Worm (Caenorhabditis elegans) whole organism, L3 larva: ENCODE results near the gene scl-5.

Experiments used
- R02D3.7 ChIP-seq: fragments of 150-350 bp; optimal IDR thresholded peaks from 2 replicates; lab custom pipeline; 2014; ENCODE audit warnings: missing biosample characterization, missing genetic modification characterization
- ZK546.5 ChIP-seq: sonication (generic microtip); optimal IDR thresholded peaks from 2 replicates; lab custom pipeline; 2017; ENCODE audit warnings: missing biosample characterization, missing genetic modification characterization
- aly-2 ChIP-seq: fragments of 150-350 bp; optimal IDR thresholded peaks from 2 replicates; lab custom pipeline; 2014; ENCODE audit warnings: missing biosample characterization, missing genetic modification characterization
- ceh-16 ChIP-seq: sonication (generic microtip); optimal IDR thresholded peaks from 2 replicates; lab custom pipeline; 2017; ENCODE audit warnings: missing biosample characterization, missing genetic modification characterization
- ceh-28 ChIP-seq: fragments of 150-350 bp; optimal IDR thresholded peaks from 2 replicates; lab custom pipeline; 2014; ENCODE audit warnings: missing biosample characterization, missing genetic modification reagents, missing genetic modification characterization
- ceh-82 ChIP-seq: fragments of 150-350 bp; optimal IDR thresholded peaks from 2 replicates; lab custom pipeline; 2014; ENCODE audit warnings: missing biosample characterization, missing genetic modification characterization
- ceh-9 ChIP-seq: sonication (generic microtip); optimal IDR thresholded peaks from 2 replicates; lab custom pipeline; 2018; ENCODE audit warnings: missing biosample characterization, missing genetic modification characterization
- egl-27 ChIP-seq: sonication (generic microtip); optimal IDR thresholded peaks from 4 replicates; lab custom pipeline; 2017; ENCODE audit warnings: missing biosample characterization, missing genetic modification reagents, missing genetic modification characterization
- elt-2 ChIP-seq: sonication (generic microtip); optimal IDR thresholded peaks from 2 replicates; lab custom pipeline; 2016; ENCODE audit warnings: missing genetic modification reagents, mild to moderate bottlenecking, missing genetic modification characterization, missing compliant biosample characterization
- elt-3 ChIP-seq, 3 experiments: fragments of 150-350 bp in 1 of 3; sonication (generic microtip) in 2 of 3; optimal IDR thresholded peaks; 2 replicates in 2 of 3; 4 replicates in 1 of 3; lab custom pipeline; 2014 to 2017; ENCODE audit warnings: missing biosample characterization in 3 of 3, missing genetic modification characterization in 3 of 3
- fkh-2 ChIP-seq: fragments of 150-350 bp; optimal IDR thresholded peaks from 2 replicates; lab custom pipeline; 2014; ENCODE audit warnings: missing biosample characterization, missing genetic modification reagents, missing genetic modification characterization
- hmg-11 ChIP-seq: sonication (generic microtip); optimal IDR thresholded peaks from 2 replicates; lab custom pipeline; 2016; ENCODE audit warnings: missing genetic modification characterization, missing compliant biosample characterization
- jun-1 ChIP-seq: fragments of 150-350 bp; optimal IDR thresholded peaks from 2 replicates; lab custom pipeline; 2014; ENCODE audit warnings: missing biosample characterization, missing genetic modification reagents, missing genetic modification characterization
- lin-15B ChIP-seq: fragments of 150-350 bp; optimal IDR thresholded peaks from 2 replicates; lab custom pipeline; 2014; ENCODE audit warnings: missing biosample characterization, missing genetic modification characterization
- lin-39 ChIP-seq: fragments of 150-350 bp; optimal IDR thresholded peaks from 2 replicates; lab custom pipeline; 2018; ENCODE audit warnings: missing biosample characterization, missing genetic modification reagents, missing genetic modification characterization
- mml-1 ChIP-seq: fragments of 150-350 bp; sonication (generic microtip); optimal IDR thresholded peaks from 3 replicates; lab custom pipeline; 2014; ENCODE audit warnings: missing biosample characterization, missing genetic modification characterization
- nfya-1 ChIP-seq: sonication (generic microtip); optimal IDR thresholded peaks from 2 replicates; lab custom pipeline; 2017; ENCODE audit warnings: missing genetic modification characterization, mild to moderate bottlenecking, missing compliant biosample characterization, antibody characterized with exemption, moderate library complexity; ENCODE audit not compliant: insufficient read depth
- nhr-11 ChIP-seq: fragments of 150-350 bp; optimal IDR thresholded peaks from 2 replicates; lab custom pipeline; 2014; ENCODE audit warnings: missing biosample characterization, missing genetic modification characterization
- nhr-12 ChIP-seq: fragments of 150-350 bp; optimal IDR thresholded peaks from 2 replicates; lab custom pipeline; 2014; ENCODE audit warnings: missing biosample characterization, missing genetic modification characterization
- nhr-23 ChIP-seq: fragments of 150-350 bp; optimal IDR thresholded peaks from 2 replicates; lab custom pipeline; 2014; ENCODE audit warnings: missing biosample characterization, missing genetic modification reagents, missing genetic modification characterization
- nhr-237 ChIP-seq: fragments of 150-350 bp; optimal IDR thresholded peaks from 2 replicates; lab custom pipeline; 2014; ENCODE audit warnings: missing biosample characterization, missing genetic modification characterization
- nhr-28 ChIP-seq: fragments of 150-350 bp; optimal IDR thresholded peaks from 2 replicates; lab custom pipeline; 2014; ENCODE audit warnings: missing biosample characterization, missing genetic modification characterization
- nhr-43 ChIP-seq: sonication (generic microtip); optimal IDR thresholded peaks from 2 replicates; lab custom pipeline; 2016; ENCODE audit warnings: mild to moderate bottlenecking, missing genetic modification characterization, missing compliant biosample characterization; ENCODE audit not compliant: poor library complexity, severe bottlenecking
- nhr-67 ChIP-seq: fragments of 150-350 bp; optimal IDR thresholded peaks from 2 replicates; lab custom pipeline; 2014; ENCODE audit warnings: missing biosample characterization, missing genetic modification characterization
- nhr-76 ChIP-seq: fragments of 150-350 bp; sonication (generic microtip); optimal IDR thresholded peaks from 5 replicates; lab custom pipeline; 2014; ENCODE audit warnings: missing biosample characterization, missing genetic modification characterization
- nhr-77 ChIP-seq: fragments of 150-350 bp; optimal IDR thresholded peaks from 2 replicates; lab custom pipeline; 2014; ENCODE audit warnings: missing biosample characterization, missing genetic modification characterization
- pha-4 ChIP-seq: fragments of 150-350 bp; optimal IDR thresholded peaks from 2 replicates; lab custom pipeline; 2014; ENCODE audit warnings: missing biosample characterization, missing genetic modification reagents, missing genetic modification characterization
- pqm-1 ChIP-seq: fragments of 150-350 bp; optimal IDR thresholded peaks from 2 replicates; lab custom pipeline; 2017; ENCODE audit warnings: missing biosample characterization, missing genetic modification characterization, inconsistent platforms
- skn-1 ChIP-seq: fragments of 150-350 bp; optimal IDR thresholded peaks from 2 replicates; lab custom pipeline; 2014; ENCODE audit warnings: missing biosample characterization, missing genetic modification characterization
- snpc-4 ChIP-seq: fragments of 150-350 bp; optimal IDR thresholded peaks from 2 replicates; lab custom pipeline; 2014; ENCODE audit warnings: missing biosample characterization, missing genetic modification characterization
- tbx-2 ChIP-seq: sonication (generic microtip); optimal IDR thresholded peaks from 2 replicates; lab custom pipeline; 2016; ENCODE audit warnings: mild to moderate bottlenecking, missing genetic modification characterization, missing compliant biosample characterization
- unc-39 ChIP-seq: sonication (generic microtip); optimal IDR thresholded peaks from 4 replicates; lab custom pipeline; 2017; ENCODE audit warnings: missing biosample characterization, missing genetic modification characterization
- zag-1 ChIP-seq: fragments of 150-350 bp; optimal IDR thresholded peaks from 2 replicates; lab custom pipeline; 2014; ENCODE audit warnings: missing biosample characterization, missing genetic modification characterization
- ztf-4 ChIP-seq: fragments of 150-350 bp; optimal IDR thresholded peaks from 2 replicates; lab custom pipeline; 2014; ENCODE audit warnings: missing biosample characterization, missing genetic modification characterization

scl-5 gene

DNA sequence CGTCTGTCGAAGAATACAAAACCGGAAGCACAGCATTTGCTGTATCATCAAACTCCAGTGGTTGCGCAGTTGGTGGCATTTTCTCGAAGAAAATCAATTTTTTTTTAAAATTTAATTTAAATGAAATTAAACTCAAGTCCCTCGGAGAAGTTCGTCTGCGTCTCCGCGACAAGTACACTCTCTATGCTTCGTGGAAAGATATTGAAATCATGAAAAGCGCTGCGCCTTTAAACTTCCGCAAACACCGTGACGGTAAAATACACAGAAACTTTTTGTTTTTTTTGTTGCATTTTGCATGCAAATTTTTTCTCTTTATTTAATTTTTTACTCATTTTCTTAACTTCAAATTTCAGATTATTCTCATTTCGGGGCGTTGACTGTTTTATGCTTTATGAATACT is 34.8 kb downstream of the scl-5 start, which contains the start of the genes dli-1, tin-9.2 and exos-4.1 (continued):
- TF ChIP-seq nhr-67 (tag; lab: Kevin White, UChicago): no peak
- TF ChIP-seq lin-39: no peak
- no peak for TF ChIP-seq ceh-16
- TF ChIP-seq fkh-2: no peak
- TF ChIP-seq nhr-77 (tag; lab: Kevin White, UChicago): no peak
- TF ChIP-seq R02D3.7 (tag; lab: Kevin White, UChicago): peak; percentile 58
- no peak for TF ChIP-seq aly-2 (tag; lab: Kevin White, UChicago)
- no peak for TF ChIP-seq nhr-11 (tag; lab: Kevin White, UChicago)
- peak; percentile 69 for TF ChIP-seq pha-4 (tag; lab: Kevin White, UChicago)
- TF ChIP-seq mml-1 (tag; lab: Kevin White, UChicago): no peak
- peak; percentile 31 for TF ChIP-seq snpc-4 (tag; lab: Kevin White, UChicago)
- TF ChIP-seq pqm-1 (tag; lab: Kevin White, UChicago): peak; percentile 14
- no peak for TF ChIP-seq nhr-237 (tag; lab: Kevin White, UChicago)
- TF ChIP-seq ceh-9 (tag; lab: Kevin White, UChicago): no peak
- TF ChIP-seq zag-1 (tag; lab: Kevin White, UChicago): no peak
- TF ChIP-seq ZK546.5 (tag; lab: Kevin White, UChicago): no peak
- TF ChIP-seq, all 47 proteins: peak for 14

DNA sequence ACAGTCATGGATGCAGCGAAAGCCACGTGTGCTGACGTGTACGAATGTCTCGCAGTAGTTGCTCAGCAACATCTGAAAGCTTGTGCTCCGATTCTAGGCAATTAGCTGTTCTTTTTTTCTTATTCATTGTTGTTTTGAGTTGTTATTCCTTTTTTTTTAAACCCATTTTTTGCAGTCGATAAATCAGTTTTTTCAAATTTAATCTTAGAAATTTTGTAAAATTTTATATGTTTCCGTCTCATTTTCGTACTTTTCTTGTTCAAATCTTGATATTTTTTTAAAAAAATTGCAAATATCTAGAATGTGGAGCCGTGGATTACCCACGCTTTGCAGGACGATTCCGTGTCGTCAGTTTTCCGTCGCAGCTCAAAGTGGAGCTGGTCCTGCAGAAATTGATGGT is 36.6 kb downstream of the scl-5 start, which contains the start of gene fask-1:
fask-1 (plus strand) TSS at position 301 of the 400 bp plus-strand sequence.
- TF ChIP-seq nhr-67 (tag; lab: Kevin White, UChicago): no peak
- no peak for TF ChIP-seq elt-3 (tag; optimal IDR thresholded peaks at IDR 0.05; lab: Kevin White, UChicago)
- no peak for TF ChIP-seq ztf-4
- no peak for TF ChIP-seq unc-39 (tag; lab: Kevin White, UChicago)
- TF ChIP-seq nhr-237 (tag; lab: Kevin White, UChicago): no peak
- TF ChIP-seq ceh-16: no peak
- no peak for TF ChIP-seq nhr-23 (tag; lab: Kevin White, UChicago)
- no peak for TF ChIP-seq ceh-82
- no peak for TF ChIP-seq jun-1
- no peak for TF ChIP-seq nhr-28 (tag; lab: Kevin White, UChicago)
- TF ChIP-seq tbx-2 (tag; lab: Kevin White, UChicago): no peak
- TF ChIP-seq snpc-4 (tag; lab: Kevin White, UChicago): no peak

DNA sequence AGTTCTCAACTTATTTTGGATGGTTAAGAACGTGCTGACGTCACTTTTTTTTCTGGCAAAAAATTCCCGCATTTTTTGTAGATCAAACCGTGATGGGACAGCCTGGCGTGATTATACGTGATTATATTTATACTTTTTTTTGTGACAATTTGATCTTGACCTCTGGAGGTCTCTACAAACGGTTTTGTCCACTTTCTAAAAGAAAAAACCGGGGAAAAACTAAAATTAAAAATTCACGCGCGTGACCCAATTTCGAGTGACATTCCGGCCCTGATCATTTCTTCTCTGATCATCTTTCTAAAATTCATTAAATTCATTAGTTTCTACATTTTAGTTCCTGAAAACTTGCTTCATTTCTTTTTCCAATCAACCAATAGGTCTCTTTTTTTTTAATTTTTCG is 41.1 kb downstream of the scl-5 start, which contains the start of gene rde-11:
rde-11 (plus strand) TSS at position 301 of the 400 bp plus-strand sequence.
- no peak for TF ChIP-seq nfya-1 (tag; lab: Kevin White, UChicago)
- TF ChIP-seq nhr-43: no peak
- no peak for TF ChIP-seq skn-1 (tag; lab: Kevin White, UChicago)
- no peak for TF ChIP-seq elt-2 (tag; lab: Kevin White, UChicago)
- no peak for TF ChIP-seq nhr-77 (tag; lab: Kevin White, UChicago)
- no peak for TF ChIP-seq R02D3.7 (tag; lab: Kevin White, UChicago)

DNA sequence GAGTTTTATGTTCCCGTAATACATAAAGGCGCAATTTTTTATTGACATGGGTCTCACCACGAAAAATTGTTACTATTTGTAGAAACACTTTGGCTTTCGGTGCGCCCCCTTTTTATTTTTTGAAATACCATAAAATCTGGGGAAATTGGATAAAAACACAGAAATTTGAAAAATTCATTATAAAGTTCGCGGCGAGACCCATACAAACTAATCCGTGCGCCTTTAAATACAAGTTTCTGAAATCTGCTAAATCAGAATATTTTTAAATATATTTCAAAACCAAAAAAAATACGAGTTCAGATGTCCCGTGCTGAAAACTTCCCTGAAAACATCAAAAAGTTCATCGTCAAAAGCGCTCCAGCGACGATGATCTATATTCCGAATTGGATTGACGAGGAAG is 43.5 kb downstream of the scl-5 start, which contains the start of gene B0564.2:
B0564.2 (plus strand) TSS at position 301 of the 400 bp plus-strand sequence.
- no peak for TF ChIP-seq nhr-11 (tag; lab: Kevin White, UChicago)
- no peak for TF ChIP-seq nhr-12 (tag; lab: Kevin White, UChicago)
- no peak for TF ChIP-seq fkh-2
- no peak for TF ChIP-seq nhr-67 (tag; lab: Kevin White, UChicago)
- no peak for TF ChIP-seq ceh-28
- no peak for TF ChIP-seq mml-1 (tag; lab: Kevin White, UChicago)

DNA sequence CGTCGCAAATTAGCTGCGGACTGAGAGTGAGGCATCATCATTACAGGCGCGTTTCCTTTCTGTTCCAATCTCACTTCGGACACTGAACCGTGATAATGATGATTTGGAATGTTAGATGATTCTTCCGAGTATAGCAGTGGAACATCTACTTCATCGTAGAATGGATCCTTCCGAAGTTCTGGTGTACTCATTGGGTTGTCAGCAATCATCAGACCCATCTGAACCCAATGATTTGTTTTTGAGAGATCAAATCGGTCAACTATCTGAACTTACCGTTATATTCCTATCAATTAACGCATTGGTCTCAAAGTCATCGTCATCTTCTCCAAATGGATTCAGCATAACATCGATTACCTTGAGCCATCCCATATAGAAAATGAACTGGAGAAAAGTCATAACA is 44.6 kb downstream of the scl-5 start:
- TF ChIP-seq nhr-76 (tag; lab: Kevin White, UChicago) (no peak), lin-39 (no peak), hmg-11 (tag; lab: Kevin White, UChicago) (no peak), R02D3.7 (tag; lab: Kevin White, UChicago) (no peak), nhr-67 (tag; lab: Kevin White, UChicago) (no peak), egl-27 (tag; lab: Kevin White, UChicago) (no peak), jun-1 (no peak), lin-15B (tag; lab: Kevin White, UChicago) (no peak), nhr-28 (tag; lab: Kevin White, UChicago) (no peak), unc-39 (tag; lab: Kevin White, UChicago) (no peak), nhr-77 (tag; lab: Kevin White, UChicago) (no peak)
- TF ChIP-seq, all 47 proteins: peak for 0
